Worm (Caenorhabditis elegans) whole organism, L4 larva: ENCODE data around the gene clec-3.

ENCODE experiments used
- D1046.2 ChIP-seq: fragments of 200-800 bp; sonication (Bioruptor generic); IDR thresholded peaks from 2 replicates; pipeline ENCODE4 v1.3.6; 2022; ENCODE audit warnings: missing genetic modification characterization, missing compliant biosample characterization
- F10B5.3 ChIP-seq: sonication (generic microtip); optimal IDR thresholded peaks from 2 replicates; lab custom pipeline; 2016; ENCODE audit warnings: mild to moderate bottlenecking, missing genetic modification characterization, missing compliant biosample characterization
- F44E2.7 ChIP-seq: fragments of 200-800 bp; sonication (Bioruptor generic); IDR thresholded peaks from 2 replicates; pipeline ENCODE4 v2.1.2; 2022; ENCODE audit warnings: missing genetic modification characterization, missing compliant biosample characterization
- R02D3.7 ChIP-seq: fragments of 150-350 bp; sonication (generic microtip); optimal IDR thresholded peaks from 3 replicates; lab custom pipeline; 2014; ENCODE audit warnings: missing biosample characterization, missing genetic modification characterization
- T20F7.1 ChIP-seq: fragments of 200-800 bp; sonication (Bioruptor generic); optimal IDR thresholded peaks from 2 replicates; lab custom pipeline; 2018; ENCODE audit warnings: mild to moderate bottlenecking, missing genetic modification characterization, missing compliant biosample characterization
- T26A8.4 ChIP-seq: fragments of 200-800 bp; sonication (Bioruptor generic); IDR thresholded peaks from 2 replicates; pipeline ENCODE4 v1.3.6; 2022; ENCODE audit warnings: missing genetic modification characterization, missing compliant biosample characterization
- Y105C5A.15 ChIP-seq: fragments of 200-800 bp; sonication (Bioruptor generic); IDR thresholded peaks from 2 replicates; pipeline ENCODE4 v1.3.6; 2022; ENCODE audit warnings: missing genetic modification characterization, missing compliant biosample characterization
- Y5F2A.4 ChIP-seq: fragments of 200-800 bp; sonication (Bioruptor generic); optimal IDR thresholded peaks from 2 replicates; lab custom pipeline; 2018; ENCODE audit warnings: mild to moderate bottlenecking, missing genetic modification characterization, missing compliant biosample characterization
- Y75B8A.6 ChIP-seq: fragments of 200-800 bp; sonication (Bioruptor generic); IDR thresholded peaks from 2 replicates; pipeline ENCODE4 v1.3.6; 2022; ENCODE audit warnings: missing genetic modification reagents, missing genetic modification characterization, missing compliant biosample characterization
- ZK337.2 ChIP-seq: fragments of 200-800 bp; sonication (Bioruptor generic); IDR thresholded peaks from 2 replicates; pipeline ENCODE4 v1.3.6; 2022; ENCODE audit warnings: missing genetic modification reagents, missing genetic modification characterization, missing compliant biosample characterization
- ama-1 ChIP-seq: fragments of 150-350 bp; optimal IDR thresholded peaks from 2 replicates; lab custom pipeline; 2014; ENCODE audit warnings: inconsistent platforms, mixed read lengths
- ceh-20 ChIP-seq: fragments of 200-800 bp; sonication (Bioruptor generic); IDR thresholded peaks from 2 replicates; pipeline ENCODE4 v1.3.6; 2022; ENCODE audit warnings: missing genetic modification reagents, missing genetic modification characterization, missing compliant biosample characterization
- ceh-28 ChIP-seq: fragments of 150-350 bp; optimal IDR thresholded peaks from 2 replicates; lab custom pipeline; 2014; ENCODE audit warnings: missing biosample characterization, missing genetic modification reagents, missing genetic modification characterization
- ceh-32 ChIP-seq: sonication (generic microtip); optimal IDR thresholded peaks from 2 replicates; lab custom pipeline; 2016; ENCODE audit warnings: mild to moderate bottlenecking, missing genetic modification characterization, missing compliant biosample characterization; ENCODE audit not compliant: poor library complexity
- ceh-44 ChIP-seq: fragments of 200-800 bp; sonication (Bioruptor generic); IDR thresholded peaks from 2 replicates; pipeline ENCODE4 v1.3.6; 2022; ENCODE audit warnings: missing genetic modification reagents, missing genetic modification characterization, missing compliant biosample characterization
- ceh-82 ChIP-seq: sonication (generic microtip); optimal IDR thresholded peaks from 2 replicates; lab custom pipeline; 2017; ENCODE audit warnings: missing biosample characterization, missing genetic modification characterization
- daf-12 ChIP-seq: fragments of 150-350 bp; optimal IDR thresholded peaks from 2 replicates; lab custom pipeline; 2014; ENCODE audit warnings: missing biosample characterization, missing genetic modification reagents, missing genetic modification characterization
- daf-19 ChIP-seq: fragments of 200-800 bp; sonication (Bioruptor generic); conservative IDR thresholded peaks from 2 replicates; pipeline ENCODE4 v1.3.6; 2022; ENCODE audit warnings: missing genetic modification characterization, missing compliant biosample characterization
- dmd-6 ChIP-seq: fragments of 200-800 bp; sonication (Bioruptor generic); IDR thresholded peaks from 2 replicates; pipeline ENCODE4 v1.3.6; 2022; ENCODE audit warnings: missing genetic modification reagents, missing genetic modification characterization, missing compliant biosample characterization
- dmd-8 ChIP-seq: fragments of 200-800 bp; sonication (Bioruptor generic); IDR thresholded peaks from 2 replicates; pipeline ENCODE4 v1.3.6; 2022; ENCODE audit warnings: missing genetic modification characterization, missing compliant biosample characterization
- dve-1 ChIP-seq: sonication (generic microtip); optimal IDR thresholded peaks from 2 replicates; lab custom pipeline; 2017; ENCODE audit warnings: antibody characterized with exemption, mild to moderate bottlenecking, missing genetic modification characterization, missing compliant biosample characterization; ENCODE audit not compliant: insufficient read depth
- fos-1 ChIP-seq: fragments of 150-350 bp; optimal IDR thresholded peaks from 2 replicates; lab custom pipeline; 2014; ENCODE audit warnings: missing biosample characterization, missing genetic modification characterization
- hlh-30 ChIP-seq: sonication (generic microtip); optimal IDR thresholded peaks from 2 replicates; lab custom pipeline; 2017; ENCODE audit warnings: antibody characterized with exemption, mild to moderate bottlenecking, missing genetic modification characterization, missing compliant biosample characterization; ENCODE audit not compliant: insufficient read depth
- lin-1 ChIP-seq: fragments of 200-800 bp; sonication (Bioruptor generic); IDR thresholded peaks from 2 replicates; pipeline ENCODE4 v1.3.6; 2022; ENCODE audit warnings: missing genetic modification reagents, missing genetic modification characterization, missing compliant biosample characterization
- lin-13 ChIP-seq: fragments of 150-350 bp; optimal IDR thresholded peaks from 2 replicates; lab custom pipeline; 2014; ENCODE audit warnings: missing biosample characterization, missing genetic modification reagents, missing genetic modification characterization
- lin-15B ChIP-seq: fragments of 150-350 bp; sonication (generic microtip); optimal IDR thresholded peaks from 3 replicates; lab custom pipeline; 2014; ENCODE audit warnings: missing biosample characterization, missing genetic modification characterization
- lin-29 ChIP-seq: fragments of 200-800 bp; sonication (Bioruptor generic); IDR thresholded peaks from 2 replicates; pipeline ENCODE4 v1.3.6; 2022; ENCODE audit warnings: missing genetic modification reagents, missing genetic modification characterization, missing compliant biosample characterization
- lin-38 ChIP-seq: fragments of 200-800 bp; sonication (Bioruptor generic); IDR thresholded peaks from 2 replicates; pipeline ENCODE4 v1.3.6; 2022; ENCODE audit warnings: missing genetic modification reagents, missing genetic modification characterization, missing compliant biosample characterization
- lir-3 ChIP-seq: sonication (generic microtip); optimal IDR thresholded peaks from 2 replicates; lab custom pipeline; 2016; ENCODE audit warnings: mild to moderate bottlenecking, missing genetic modification characterization, missing compliant biosample characterization
- lsy-2 ChIP-seq, 2 experiments: fragments of 150-350 bp in 1 of 2; sonication (generic microtip) in 1 of 2; optimal IDR thresholded peaks; 2 replicates each; lab custom pipeline; 2014 to 2017; ENCODE audit warnings: missing biosample characterization in 2 of 2, missing genetic modification characterization in 2 of 2
- madf-5 ChIP-seq, 2 experiments: fragments of 200-800 bp; sonication (Bioruptor generic); IDR thresholded peaks; 2 replicates each; pipeline ENCODE4 v1.3.6; 2022; ENCODE audit warnings: missing compliant biosample characterization in 2 of 2, missing genetic modification characterization in 2 of 2
- madf-9 ChIP-seq: fragments of 200-800 bp; sonication (Bioruptor generic); conservative IDR thresholded peaks from 2 replicates; pipeline ENCODE4 v1.3.6; 2022; ENCODE audit warnings: missing genetic modification reagents, missing genetic modification characterization, missing compliant biosample characterization
- mdl-1 ChIP-seq, 2 experiments: fragments of 150-350 bp in 1 of 2; sonication (generic microtip) in 1 of 2; optimal IDR thresholded peaks; 2 replicates each; lab custom pipeline; 2014 to 2017; ENCODE audit warnings: missing biosample characterization in 2 of 2, missing genetic modification characterization in 2 of 2
- mdt-29 ChIP-seq: fragments of 200-800 bp; sonication (Bioruptor generic); IDR thresholded peaks from 2 replicates; pipeline ENCODE4 v1.3.6; 2022; ENCODE audit warnings: missing genetic modification reagents, missing genetic modification characterization, missing compliant biosample characterization
- mep-1 ChIP-seq: fragments of 150-350 bp; sonication (generic microtip); optimal IDR thresholded peaks from 3 replicates; lab custom pipeline; 2014; ENCODE audit warnings: missing biosample characterization, missing genetic modification characterization
- mes-2 ChIP-seq: sonication (generic microtip); optimal IDR thresholded peaks from 2 replicates; lab custom pipeline; 2016; ENCODE audit warnings: missing genotype, mild to moderate bottlenecking, missing genetic modification characterization, missing compliant biosample characterization; ENCODE audit not compliant: poor library complexity, severe bottlenecking
- mxl-2 ChIP-seq: fragments of 200-800 bp; sonication (Bioruptor generic); conservative IDR thresholded peaks from 2 replicates; pipeline ENCODE4 v1.3.6; 2022; ENCODE audit warnings: missing genetic modification reagents, missing genetic modification characterization, missing compliant biosample characterization
- mxl-3 ChIP-seq: fragments of 200-800 bp; sonication (Bioruptor generic); optimal IDR thresholded peaks from 2 replicates; lab custom pipeline; 2018; ENCODE audit warnings: mild to moderate bottlenecking, missing genetic modification characterization, missing compliant biosample characterization
- nhr-10 ChIP-seq: fragments of 150-350 bp; optimal IDR thresholded peaks from 2 replicates; lab custom pipeline; 2014; ENCODE audit warnings: missing biosample characterization, missing genetic modification characterization
- nhr-11 ChIP-seq: fragments of 150-350 bp; optimal IDR thresholded peaks from 2 replicates; lab custom pipeline; 2014; ENCODE audit warnings: missing biosample characterization, missing genetic modification characterization
- nhr-111 ChIP-seq: fragments of 200-800 bp; sonication (Bioruptor generic); optimal IDR thresholded peaks from 2 replicates; lab custom pipeline; 2018; ENCODE audit warnings: mild to moderate bottlenecking, missing genetic modification characterization, missing compliant biosample characterization
- nhr-48 ChIP-seq: sonication (generic microtip); optimal IDR thresholded peaks from 2 replicates; lab custom pipeline; 2016; ENCODE audit warnings: mild to moderate bottlenecking, missing genetic modification characterization, missing compliant biosample characterization
- pha-4 ChIP-seq, 2 experiments: fragments of 150-350 bp in 1 of 2; fragments of 200-800 bp in 1 of 2; sonication (Bioruptor generic) in 1 of 2; IDR thresholded peaks in 1 of 2; optimal IDR thresholded peaks in 1 of 2; 2 replicates each; pipeline versions ENCODE4 v1.3.6 to Lab custom; 2014 to 2022; ENCODE audit warnings: missing genetic modification characterization in 2 of 2, missing genetic modification reagents in 2 of 2, missing biosample characterization in 1 of 2, missing compliant biosample characterization in 1 of 2
- sdz-12 ChIP-seq: fragments of 200-800 bp; sonication (Bioruptor generic); optimal IDR thresholded peaks from 2 replicates; lab custom pipeline; 2018; ENCODE audit warnings: mild to moderate bottlenecking, missing genetic modification characterization, missing compliant biosample characterization
- snpc-1.2 ChIP-seq: fragments of 200-800 bp; sonication (Bioruptor generic); IDR thresholded peaks from 2 replicates; pipeline ENCODE4 v1.3.6; 2022; ENCODE audit warnings: missing genetic modification reagents, missing genetic modification characterization, missing compliant biosample characterization
- unc-130 ChIP-seq: sonication (generic microtip); optimal IDR thresholded peaks from 2 replicates; lab custom pipeline; 2016; ENCODE audit warnings: missing genetic modification reagents, missing genetic modification characterization, missing compliant biosample characterization
- unc-62 ChIP-seq, 3 experiments: fragments of 150-350 bp in 1 of 3; sonication (generic microtip); optimal IDR thresholded peaks in 2 of 3; peaks in 1 of 3; 1 replicate in 1 of 3; 2 replicates in 2 of 3; lab custom pipeline; 2014 to 2017; ENCODE audit warnings: missing biosample characterization in 3 of 3, missing genetic modification characterization in 3 of 3, missing genetic modification reagents in 3 of 3, missing genotype in 1 of 3
- vab-7 ChIP-seq: fragments of 200-800 bp; sonication (Bioruptor generic); IDR thresholded peaks from 2 replicates; pipeline ENCODE4 v1.3.6; 2022; ENCODE audit warnings: missing genetic modification reagents, missing genetic modification characterization, missing compliant biosample characterization
- zip-11 ChIP-seq: fragments of 200-800 bp; sonication (Bioruptor generic); IDR thresholded peaks from 2 replicates; pipeline ENCODE4 v1.3.6; 2022; ENCODE audit warnings: missing genetic modification characterization, missing compliant biosample characterization
- ztf-7 ChIP-seq: fragments of 150-350 bp; optimal IDR thresholded peaks from 2 replicates; lab custom pipeline; 2014; ENCODE audit warnings: missing biosample characterization, missing genetic modification characterization

Gene clec-3

DNA sequence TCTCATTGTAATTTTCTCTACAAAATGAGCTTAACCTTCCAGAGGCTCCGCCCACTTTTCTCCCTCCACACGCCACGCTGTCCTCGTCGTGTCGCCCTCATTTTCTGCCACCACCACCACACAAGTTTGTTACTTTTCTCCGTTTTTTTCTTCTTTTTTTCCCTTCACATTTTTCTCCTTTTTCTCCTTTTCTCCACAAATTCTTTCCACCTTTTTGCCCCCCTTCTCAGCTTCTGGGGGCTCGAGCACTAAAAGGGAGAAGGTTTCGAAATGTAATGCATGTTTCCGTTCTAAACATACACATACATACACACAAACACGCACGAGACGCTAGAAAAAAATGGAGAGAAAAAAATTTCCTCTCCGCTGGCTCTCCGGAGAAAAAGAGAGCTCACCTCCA is 43.1 kb downstream of the clec-3 start, which contains the start of gene nhr-88 (continued):
- peak; percentile 56 for TF ChIP-seq hlh-30 (tag; lab: Kevin White, UChicago)
- no peak for TF ChIP-seq ceh-32 (tag; lab: Kevin White, UChicago)
- no peak for TF ChIP-seq lin-13 (GFP tag; lab: Kevin White, UChicago)
- no peak for TF ChIP-seq mes-2 (tag; lab: Kevin White, UChicago)
- TF ChIP-seq mdl-1 (tag; optimal IDR thresholded peaks at IDR 0.05; lab: Kevin White, UChicago): peak in 1 of 2 experiments; percentile 4
- TF ChIP-seq nhr-111 (GFP tag; lab: Kevin White, UChicago): no peak
- TF ChIP-seq fos-1 (tag; lab: Kevin White, UChicago): no peak
- no peak for TF ChIP-seq nhr-10 (tag; lab: Kevin White, UChicago)
- TF ChIP-seq lin-38 (GFP tag; lab: Robert Waterston, UW): no peak
- TF ChIP-seq pha-4 (GFP tag; IDR thresholded peaks at IDR 0.05; lab: Robert Waterston, UW): no peak
- no peak for TF ChIP-seq pha-4 (tag; optimal IDR thresholded peaks at IDR 0.05; lab: Kevin White, UChicago)
- no peak for TF ChIP-seq madf-5 (GFP tag; IDR thresholded peaks at IDR 0.05; lab: Robert Waterston, UW)
- no peak for TF ChIP-seq daf-12 (tag; lab: Kevin White, UChicago)
- no peak for TF ChIP-seq F44E2.7 (GFP tag; lab: Robert Waterston, UW)
- no peak for TF ChIP-seq snpc-1.2 (GFP tag; lab: Robert Waterston, UW)
- 0 out of 2 replicates have a peak, but pooled peaks have one; percentile 14 for TF ChIP-seq mdt-29 (GFP tag; lab: Robert Waterston, UW)
- TF ChIP-seq ztf-7 (tag; lab: Kevin White, UChicago): no peak
- TF ChIP-seq lir-3 (tag; lab: Kevin White, UChicago): no peak
- TF ChIP-seq lin-1 (GFP tag; lab: Robert Waterston, UW): no peak
- no peak for TF ChIP-seq ceh-82 (tag; lab: Kevin White, UChicago)
- TF ChIP-seq vab-7 (GFP tag; lab: Robert Waterston, UW): peak; percentile 51; the same call in 1 of the 2 replicates
- TF ChIP-seq T26A8.4 (GFP tag; lab: Robert Waterston, UW): peak; percentile 43; the same call in 1 of the 2 replicates
- TF ChIP-seq ZK337.2 (GFP tag; lab: Robert Waterston, UW): no peak
- no peak for TF ChIP-seq dmd-8 (GFP tag; lab: Robert Waterston, UW)
- no peak for TF ChIP-seq mxl-3 (GFP tag; lab: Kevin White, UChicago)
- peak in 1 of 2 experiments; percentile 57 for TF ChIP-seq lsy-2 (tag; optimal IDR thresholded peaks at IDR 0.05; lab: Kevin White, UChicago)
- peak; percentile 26; the same call in 1 of the 2 replicates for TF ChIP-seq ceh-20 (GFP tag; lab: Robert Waterston, UW)
- peak; percentile 14; the same call in 1 of the 2 replicates for TF ChIP-seq dmd-6 (GFP tag; lab: Robert Waterston, UW)
- TF ChIP-seq zip-11 (GFP tag; lab: Robert Waterston, UW): no peak
- TF ChIP-seq ceh-28 (tag; lab: Kevin White, UChicago): no peak
- no peak for TF ChIP-seq nhr-11
- TF ChIP-seq sdz-12 (GFP tag; lab: Kevin White, UChicago): peak; percentile 47
- TF ChIP-seq daf-19: no peak
- peak; percentile 45 for TF ChIP-seq mep-1 (tag; lab: Kevin White, UChicago)
- TF ChIP-seq unc-62 (GFP tag; optimal IDR thresholded peaks at IDR 0.05 in 1 of 2; lab: Kevin White, UChicago): peak in 1 of 2 experiments; percentile 43
- no peak for TF ChIP-seq unc-62 (tag; optimal IDR thresholded peaks at IDR 0.05; lab: Kevin White, UChicago)
- no peak for TF ChIP-seq R02D3.7 (tag; lab: Kevin White, UChicago)
- no peak for TF ChIP-seq D1046.2
- no peak for TF ChIP-seq F10B5.3 (tag; lab: Kevin White, UChicago)
- no peak for TF ChIP-seq Y5F2A.4 (GFP tag; lab: Kevin White, UChicago)
- TF ChIP-seq madf-9 (GFP tag; lab: Robert Waterston, UW): no peak
- no peak for TF ChIP-seq Y105C5A.15 (GFP tag; lab: Robert Waterston, UW)
- no peak for TF ChIP-seq Y75B8A.6 (GFP tag; lab: Robert Waterston, UW)
- peak; percentile 33 for TF ChIP-seq dve-1
- no peak for TF ChIP-seq ceh-44 (GFP tag; lab: Robert Waterston, UW)
- peak; percentile 2 for TF ChIP-seq nhr-48
- TF ChIP-seq mxl-2 (GFP tag; lab: Robert Waterston, UW): no peak
- TF ChIP-seq unc-130 (GFP tag; lab: Kevin White, UChicago): no peak
- TF ChIP-seq T20F7.1 (GFP tag; lab: Kevin White, UChicago): no peak
- peak; percentile 62 for TF ChIP-seq ama-1
- no peak for TF ChIP-seq lin-29 (GFP tag; lab: Robert Waterston, UW)
- TF ChIP-seq lin-15B (tag; lab: Kevin White, UChicago): no peak
